Worm (Caenorhabditis elegans) whole organism, L2 larva: Measurements from ENCODE around the gene D1046.16.
A peak's percentile ranks its signal among the peaks of the same experiment; 100 is the strongest.

Experiments
- C34F6.9 ChIP-seq: fragments of 150-350 bp; optimal IDR thresholded peaks from 2 replicates; lab custom pipeline; 2014; ENCODE audit warnings: missing biosample characterization, missing genetic modification characterization
- F13H6.1 ChIP-seq: sonication (generic microtip); optimal IDR thresholded peaks from 2 replicates; lab custom pipeline; 2016; ENCODE audit warnings: missing genetic modification characterization, missing compliant biosample characterization
- R02D3.7 ChIP-seq: fragments of 150-350 bp; optimal IDR thresholded peaks from 2 replicates; lab custom pipeline; 2014; ENCODE audit warnings: missing biosample characterization, missing genetic modification characterization
- Y55F3AM.14 ChIP-seq: fragments of 200-800 bp; sonication (Bioruptor generic); optimal IDR thresholded peaks from 2 replicates; lab custom pipeline; 2018; ENCODE audit warnings: mild to moderate bottlenecking, missing genetic modification characterization, missing compliant biosample characterization
- ZK546.5 ChIP-seq: sonication (generic microtip); optimal IDR thresholded peaks from 2 replicates; lab custom pipeline; 2017; ENCODE audit warnings: missing biosample characterization, missing genetic modification characterization
- alr-1 ChIP-seq: fragments of 150-350 bp; optimal IDR thresholded peaks from 2 replicates; lab custom pipeline; 2014; ENCODE audit warnings: missing biosample characterization, missing genetic modification characterization
- aly-2 ChIP-seq: fragments of 150-350 bp; optimal IDR thresholded peaks from 2 replicates; lab custom pipeline; 2014; ENCODE audit warnings: missing biosample characterization, missing genetic modification characterization
- ama-1 ChIP-seq: fragments of 150-350 bp; optimal IDR thresholded peaks from 2 replicates; lab custom pipeline; 2018; ENCODE audit warnings: inconsistent platforms
- ceh-16 ChIP-seq: fragments of 150-350 bp; optimal IDR thresholded peaks from 2 replicates; lab custom pipeline; 2014; ENCODE audit warnings: missing biosample characterization, missing genetic modification characterization
- crh-2 ChIP-seq: sonication (generic microtip); optimal IDR thresholded peaks from 2 replicates; lab custom pipeline; 2017; ENCODE audit warnings: missing biosample characterization, missing genetic modification characterization
- dmd-4 ChIP-seq: sonication (generic microtip); optimal IDR thresholded peaks from 2 replicates; lab custom pipeline; 2017; ENCODE audit warnings: missing biosample characterization, missing genetic modification characterization
- egl-27 ChIP-seq: sonication (generic microtip); optimal IDR thresholded peaks from 3 replicates; lab custom pipeline; 2017; ENCODE audit warnings: missing biosample characterization, missing genetic modification reagents, missing genetic modification characterization
- elt-1 ChIP-seq: fragments of 150-350 bp; optimal IDR thresholded peaks from 2 replicates; lab custom pipeline; 2014; ENCODE audit warnings: missing biosample characterization, missing genetic modification characterization
- fos-1 ChIP-seq: fragments of 150-350 bp; optimal IDR thresholded peaks from 2 replicates; lab custom pipeline; 2014; ENCODE audit warnings: missing biosample characterization, missing genetic modification characterization
- gmeb-1 ChIP-seq: fragments of 150-350 bp; optimal IDR thresholded peaks from 2 replicates; lab custom pipeline; 2014; ENCODE audit warnings: missing biosample characterization, missing genetic modification characterization
- lin-11 ChIP-seq: fragments of 150-350 bp; sonication (generic microtip); optimal IDR thresholded peaks from 2 replicates; lab custom pipeline; 2014; ENCODE audit warnings: missing biosample characterization, missing genetic modification characterization, inconsistent platforms, mixed read lengths
- lin-13 ChIP-seq: fragments of 150-350 bp; optimal IDR thresholded peaks from 2 replicates; lab custom pipeline; 2014; ENCODE audit warnings: missing biosample characterization, missing genetic modification reagents, missing genetic modification characterization
- lin-39 ChIP-seq: fragments of 150-350 bp; optimal IDR thresholded peaks from 2 replicates; lab custom pipeline; 2014; ENCODE audit warnings: missing biosample characterization, missing genetic modification reagents, missing genetic modification characterization
- lsy-2 ChIP-seq, 2 experiments: fragments of 150-350 bp in 1 of 2; sonication (generic microtip) in 1 of 2; optimal IDR thresholded peaks; 2 replicates each; lab custom pipeline; 2014 to 2017; ENCODE audit warnings: missing biosample characterization in 2 of 2, missing genetic modification characterization in 2 of 2
- mab-5 ChIP-seq: fragments of 150-350 bp; optimal IDR thresholded peaks from 2 replicates; lab custom pipeline; 2014; ENCODE audit warnings: missing biosample characterization, missing genetic modification characterization
- mbf-1 ChIP-seq: sonication (generic microtip); optimal IDR thresholded peaks from 2 replicates; lab custom pipeline; 2017; ENCODE audit warnings: missing biosample characterization, missing genetic modification characterization
- mdl-1 ChIP-seq, 2 experiments: fragments of 150-350 bp in 1 of 2; sonication (generic microtip) in 1 of 2; optimal IDR thresholded peaks; 2 replicates each; lab custom pipeline; 2017; ENCODE audit warnings: missing biosample characterization in 2 of 2, missing genetic modification characterization in 2 of 2
- nhr-10 ChIP-seq: sonication (generic microtip); optimal IDR thresholded peaks from 2 replicates; lab custom pipeline; 2017; ENCODE audit warnings: missing biosample characterization, missing genetic modification characterization
- nhr-11 ChIP-seq: fragments of 150-350 bp; optimal IDR thresholded peaks from 2 replicates; lab custom pipeline; 2014; ENCODE audit warnings: missing biosample characterization, missing genetic modification characterization
- nhr-129 ChIP-seq: fragments of 150-350 bp; optimal IDR thresholded peaks from 2 replicates; lab custom pipeline; 2014; ENCODE audit warnings: missing biosample characterization, missing genetic modification characterization
- nhr-21 ChIP-seq: fragments of 150-350 bp; optimal IDR thresholded peaks from 2 replicates; lab custom pipeline; 2014; ENCODE audit warnings: missing biosample characterization, missing genetic modification characterization
- nhr-237 ChIP-seq: fragments of 150-350 bp; optimal IDR thresholded peaks from 2 replicates; lab custom pipeline; 2014; ENCODE audit warnings: missing biosample characterization, missing genetic modification characterization
- nhr-25 ChIP-seq: fragments of 150-350 bp; sonication (generic microtip); optimal IDR thresholded peaks from 3 replicates; lab custom pipeline; 2014; ENCODE audit warnings: missing biosample characterization, missing genetic modification characterization
- nhr-6 ChIP-seq: fragments of 150-350 bp; optimal IDR thresholded peaks from 2 replicates; lab custom pipeline; 2014; ENCODE audit warnings: missing biosample characterization, missing genetic modification characterization
- nhr-77 ChIP-seq: fragments of 150-350 bp; optimal IDR thresholded peaks from 2 replicates; lab custom pipeline; 2014; ENCODE audit warnings: missing biosample characterization, missing genetic modification characterization
- peb-1 ChIP-seq: fragments of 150-350 bp; optimal IDR thresholded peaks from 2 replicates; lab custom pipeline; 2014; ENCODE audit warnings: missing biosample characterization, missing genetic modification characterization
- skn-1 ChIP-seq: sonication (generic microtip); optimal IDR thresholded peaks from 2 replicates; lab custom pipeline; 2017; ENCODE audit warnings: missing biosample characterization, missing genetic modification characterization
- sma-3 ChIP-seq: sonication (generic microtip); optimal IDR thresholded peaks from 2 replicates; lab custom pipeline; 2016; ENCODE audit warnings: missing genetic modification reagents, missing genetic modification characterization, missing compliant biosample characterization
- sma-9 ChIP-seq, 2 experiments: fragments of 150-350 bp in 1 of 2; sonication (generic microtip) in 1 of 2; optimal IDR thresholded peaks; 2 replicates each; lab custom pipeline; 2014 to 2016; ENCODE audit warnings: missing genetic modification characterization in 2 of 2, mild to moderate bottlenecking in 1 of 2, missing biosample characterization in 1 of 2, missing compliant biosample characterization in 1 of 2, missing genetic modification reagents in 1 of 2, moderate library complexity in 1 of 2
- snpc-4 ChIP-seq: fragments of 150-350 bp; optimal IDR thresholded peaks from 2 replicates; lab custom pipeline; 2014; ENCODE audit warnings: missing biosample characterization, missing genetic modification characterization
- unc-39 ChIP-seq: fragments of 150-350 bp; optimal IDR thresholded peaks from 2 replicates; lab custom pipeline; 2014; ENCODE audit warnings: missing biosample characterization, missing genetic modification characterization
- unc-55 ChIP-seq: fragments of 150-350 bp; sonication (generic microtip); optimal IDR thresholded peaks from 3 replicates; lab custom pipeline; 2014; ENCODE audit warnings: missing biosample characterization, missing genetic modification reagents, missing genetic modification characterization
- ztf-1 ChIP-seq: fragments of 200-800 bp; sonication (Bioruptor generic); conservative IDR thresholded peaks from 2 replicates; pipeline ENCODE4 v1.3.6; 2022; ENCODE audit warnings: missing genetic modification characterization, missing compliant biosample characterization
- ztf-4 ChIP-seq: fragments of 150-350 bp; optimal IDR thresholded peaks from 2 replicates; lab custom pipeline; 2014; ENCODE audit warnings: missing biosample characterization, missing genetic modification characterization

The D1046.16 gene

ce11 chrIV:8921166-8921565 lies 784 bp upstream of the D1046.16 start:
- no peak for TF ChIP-seq crh-2 (tag; lab: Kevin White, UChicago)
- TF ChIP-seq C34F6.9, result peak; percentile 35
- peak; percentile 14 for TF ChIP-seq fos-1 (tag; lab: Kevin White, UChicago)
- no peak for TF ChIP-seq ZK546.5 (tag; lab: Kevin White, UChicago)
- peak; percentile 0 for TF ChIP-seq sma-9 (GFP tag; optimal IDR thresholded peaks at IDR 0.05; lab: Kevin White, UChicago)
- no peak for TF ChIP-seq sma-9 (tag; optimal IDR thresholded peaks at IDR 0.05; lab: Kevin White, UChicago)

ce11 chrIV:8923381-8923780 lies 1.4 kb downstream of the D1046.16 start:
- TF ChIP-seq mab-5 (tag; lab: Kevin White, UChicago), result no peak

ce11 chrIV:8924126-8924525 lies 2.2 kb downstream of the D1046.16 start:
- no peak for TF ChIP-seq peb-1
- TF ChIP-seq unc-39 (tag; lab: Kevin White, UChicago), result no peak
- TF ChIP-seq, all 48 proteins: peak for 0

- TF ChIP-seq C34F6.9, result peak; percentile 45
- TF ChIP-seq sma-3 (GFP tag; lab: Kevin White, UChicago), result no peak
- TF ChIP-seq unc-55 (GFP tag; lab: Kevin White, UChicago), result peak; percentile 52
- TF ChIP-seq ZK546.5 (tag; lab: Kevin White, UChicago), result no peak
- no peak for TF ChIP-seq lin-13
- peak in 1 of 2 experiments; percentile 51 for TF ChIP-seq lsy-2 (tag; optimal IDR thresholded peaks at IDR 0.05; lab: Kevin White, UChicago)
- TF ChIP-seq gmeb-1 (tag; lab: Kevin White, UChicago), result peak; percentile 42
- TF ChIP-seq nhr-77 (tag; lab: Kevin White, UChicago), result no peak
- no peak for TF ChIP-seq nhr-11 (tag; lab: Kevin White, UChicago)
- no peak for TF ChIP-seq Y55F3AM.14
- TF ChIP-seq, all 48 proteins: peak for 4
Observed at ce11 chrIV:8925990-8926389, 4.0 kb downstream of the D1046.16 start, which contains the start of the genes D1046.2 and cfim-2. Gene D1046.2 (minus strand): TSS chrIV:8926067. Gene cfim-2 (plus strand): TSS chrIV:8926324.

ce11 chrIV:8926511-8926910 lies 4.6 kb downstream of the D1046.16 start:
- no peak for TF ChIP-seq nhr-21 (tag; lab: Kevin White, UChicago)
- no peak for TF ChIP-seq skn-1 (tag; lab: Kevin White, UChicago)
- TF ChIP-seq nhr-25 (tag; lab: Kevin White, UChicago), result no peak
- TF ChIP-seq ZK546.5 (tag; lab: Kevin White, UChicago), result no peak
- no peak for TF ChIP-seq lsy-2 (tag; optimal IDR thresholded peaks at IDR 0.05; lab: Kevin White, UChicago)
- no peak for TF ChIP-seq C34F6.9
- no peak for TF ChIP-seq fos-1 (tag; lab: Kevin White, UChicago)
- no peak for TF ChIP-seq sma-9 (GFP tag; optimal IDR thresholded peaks at IDR 0.05; lab: Kevin White, UChicago)
- TF ChIP-seq sma-9 (tag; optimal IDR thresholded peaks at IDR 0.05; lab: Kevin White, UChicago), result no peak
- TF ChIP-seq elt-1 (tag; lab: Kevin White, UChicago), result no peak
- TF ChIP-seq, all 48 proteins: peak for 0

ce11 chrIV:8927093-8927492 lies 5.1 kb downstream of the D1046.16 start:
- TF ChIP-seq F13H6.1 (tag; lab: Kevin White, UChicago) (peak; percentile 87), snpc-4 (tag; lab: Kevin White, UChicago) (peak; percentile 18), aly-2 (tag; lab: Kevin White, UChicago) (no peak), ztf-4 (tag; lab: Kevin White, UChicago) (peak; percentile 29), nhr-77 (tag; lab: Kevin White, UChicago) (no peak), peb-1 (no peak), nhr-129 (tag; lab: Kevin White, UChicago) (peak; percentile 82), mab-5 (tag; lab: Kevin White, UChicago) (peak; percentile 22), nhr-237 (no peak), fos-1 (tag; lab: Kevin White, UChicago) (peak; percentile 78), sma-3 (GFP tag; lab: Kevin White, UChicago) (peak; percentile 81), unc-55 (GFP tag; lab: Kevin White, UChicago) (peak; percentile 54), gmeb-1 (tag; lab: Kevin White, UChicago) (peak; percentile 68), lsy-2 (tag; optimal IDR thresholded peaks at IDR 0.05; lab: Kevin White, UChicago) (peak in 1 of 2 experiments; percentile 23), C34F6.9 (peak; percentile 63), alr-1 (tag; lab: Kevin White, UChicago) (no peak), ceh-16 (tag; lab: Kevin White, UChicago) (peak; percentile 42), dmd-4 (tag; lab: Kevin White, UChicago) (no peak), nhr-10 (peak; percentile 24), nhr-6 (tag; lab: Kevin White, UChicago) (no peak), nhr-25 (tag; lab: Kevin White, UChicago) (peak; percentile 54), nhr-21 (tag; lab: Kevin White, UChicago) (peak; percentile 84), unc-39 (tag; lab: Kevin White, UChicago) (no peak), ztf-1 (GFP tag; lab: Robert Waterston, UW) (no peak), nhr-11 (tag; lab: Kevin White, UChicago) (no peak), crh-2 (tag; lab: Kevin White, UChicago) (peak; percentile 68), lin-11 (peak; percentile 78), mdl-1 (tag; optimal IDR thresholded peaks at IDR 0.05; lab: Kevin White, UChicago) (peak in 1 of 2 experiments; percentile 45), mbf-1 (tag; lab: Kevin White, UChicago) (no peak), R02D3.7 (tag; lab: Kevin White, UChicago) (no peak), ama-1 (no peak), sma-9 (GFP tag; optimal IDR thresholded peaks at IDR 0.05; lab: Kevin White, UChicago) (peak; percentile 75), sma-9 (tag; optimal IDR thresholded peaks at IDR 0.05; lab: Kevin White, UChicago) (no peak), lin-13 (peak; percentile 70), lin-39 (tag; lab: Kevin White, UChicago) (no peak), egl-27 (tag; lab: Kevin White, UChicago) (peak; percentile 41), Y55F3AM.14 (peak; percentile 71)
